Worm (Caenorhabditis elegans) whole organism, mixed stage, embryonic: ENCODE measurements around the gene srg-46.
A peak's percentile ranks its signal among the peaks of the same experiment; 100 is the strongest.

Experiments
- M03D4.4 ChIP-seq: sonication (generic microtip); optimal IDR thresholded peaks from 2 replicates; lab custom pipeline; 2017; ENCODE audit warnings: mild to moderate bottlenecking, missing genetic modification characterization, missing compliant biosample characterization
- bed-3 ChIP-seq: fragments of 200-800 bp; sonication (Bioruptor generic); optimal IDR thresholded peaks from 3 replicates; lab custom pipeline; 2018; ENCODE audit warnings: mild to moderate bottlenecking, missing genetic modification characterization, moderate library complexity, missing compliant biosample characterization
- ceh-39 ChIP-seq: fragments of 150-350 bp; optimal IDR thresholded peaks from 2 replicates; lab custom pipeline; 2014; ENCODE audit warnings: missing biosample characterization, missing genetic modification characterization
- ceh-43 ChIP-seq: fragments of 200-800 bp; sonication (Bioruptor generic); optimal IDR thresholded peaks from 2 replicates; lab custom pipeline; 2018; ENCODE audit warnings: mild to moderate bottlenecking, missing genetic modification characterization, moderate library complexity, missing compliant biosample characterization
- ceh-83 ChIP-seq: fragments of 200-800 bp; sonication (Bioruptor generic); optimal IDR thresholded peaks from 2 replicates; lab custom pipeline; 2018; ENCODE audit warnings: mild to moderate bottlenecking, missing genetic modification characterization, missing compliant biosample characterization
- ces-1 ChIP-seq: fragments of 150-350 bp; optimal IDR thresholded peaks from 2 replicates; lab custom pipeline; 2014; ENCODE audit warnings: missing biosample characterization, missing genetic modification reagents, missing genetic modification characterization
- cnd-1 ChIP-seq: fragments of 200-800 bp; sonication (Bioruptor generic); optimal IDR thresholded peaks from 2 replicates; lab custom pipeline; 2018; ENCODE audit warnings: mild to moderate bottlenecking, missing genetic modification characterization, missing compliant biosample characterization
- drap-1 ChIP-seq: fragments of 200-800 bp; sonication (Bioruptor generic); optimal IDR thresholded peaks from 3 replicates; lab custom pipeline; 2018; ENCODE audit warnings: mild to moderate bottlenecking, missing genetic modification characterization, missing compliant biosample characterization
- elt-3 ChIP-seq: fragments of 150-350 bp; optimal IDR thresholded peaks from 2 replicates; lab custom pipeline; 2014; ENCODE audit warnings: missing biosample characterization, missing genetic modification characterization
- flh-1 ChIP-seq: fragments of 200-800 bp; sonication (Bioruptor generic); optimal IDR thresholded peaks from 2 replicates; lab custom pipeline; 2018; ENCODE audit warnings: mild to moderate bottlenecking, missing genetic modification characterization, moderate library complexity, missing compliant biosample characterization
- ham-2 ChIP-seq: fragments of 200-800 bp; sonication (Bioruptor generic); optimal IDR thresholded peaks from 2 replicates; lab custom pipeline; 2018; ENCODE audit warnings: mild to moderate bottlenecking, missing genetic modification characterization, missing compliant biosample characterization
- hlh-1 ChIP-seq: fragments of 150-350 bp; optimal IDR thresholded peaks from 2 replicates; lab custom pipeline; 2014; ENCODE audit warnings: missing biosample characterization, missing genetic modification reagents, missing genetic modification characterization
- lin-13 ChIP-seq: fragments of 150-350 bp; optimal IDR thresholded peaks from 2 replicates; lab custom pipeline; 2014; ENCODE audit warnings: missing biosample characterization, missing genetic modification characterization
- lin-32 ChIP-seq: fragments of 200-800 bp; sonication (Bioruptor generic); optimal IDR thresholded peaks from 2 replicates; lab custom pipeline; 2018; ENCODE audit warnings: mild to moderate bottlenecking, missing genetic modification characterization, missing compliant biosample characterization
- lsy-2 ChIP-seq: fragments of 150-350 bp; optimal IDR thresholded peaks from 2 replicates; lab custom pipeline; 2014; ENCODE audit warnings: missing biosample characterization, missing genetic modification characterization
- mab-5 ChIP-seq: fragments of 150-350 bp; optimal IDR thresholded peaks from 2 replicates; lab custom pipeline; 2014; ENCODE audit warnings: missing biosample characterization, missing genetic modification characterization
- mep-1 ChIP-seq: fragments of 150-350 bp; optimal IDR thresholded peaks from 2 replicates; lab custom pipeline; 2017; ENCODE audit warnings: missing biosample characterization, missing genetic modification reagents, missing genetic modification characterization, inconsistent platforms
- mls-2 ChIP-seq: sonication (generic microtip); optimal IDR thresholded peaks from 2 replicates; lab custom pipeline; 2016; ENCODE audit warnings: mild to moderate bottlenecking, missing genetic modification characterization, moderate library complexity, missing compliant biosample characterization
- nhr-12 ChIP-seq: fragments of 150-350 bp; optimal IDR thresholded peaks from 2 replicates; lab custom pipeline; 2014; ENCODE audit warnings: missing biosample characterization, missing genetic modification characterization
- nhr-2 ChIP-seq: fragments of 150-350 bp; optimal IDR thresholded peaks from 2 replicates; lab custom pipeline; 2014; ENCODE audit warnings: missing biosample characterization, missing genetic modification characterization
- nhr-237 ChIP-seq: fragments of 150-350 bp; optimal IDR thresholded peaks from 2 replicates; lab custom pipeline; 2014; ENCODE audit warnings: missing biosample characterization, missing genetic modification characterization
- nhr-76 ChIP-seq: sonication (generic microtip); optimal IDR thresholded peaks from 2 replicates; lab custom pipeline; 2017; ENCODE audit warnings: missing biosample characterization, missing genetic modification characterization
- pha-4 ChIP-seq: fragments of 150-350 bp; optimal IDR thresholded peaks from 2 replicates; lab custom pipeline; 2018; ENCODE audit warnings: missing biosample characterization, missing genetic modification reagents, missing genetic modification characterization
- sem-2 ChIP-seq: fragments of 200-800 bp; sonication (Bioruptor generic); optimal IDR thresholded peaks from 2 replicates; lab custom pipeline; 2018; ENCODE audit warnings: mild to moderate bottlenecking, missing genetic modification characterization, missing compliant biosample characterization
- tbx-8 ChIP-seq: fragments of 200-800 bp; sonication (Bioruptor generic); optimal IDR thresholded peaks from 2 replicates; lab custom pipeline; 2018; ENCODE audit warnings: mild to moderate bottlenecking, missing genetic modification characterization, moderate library complexity, missing compliant biosample characterization
- unc-120 ChIP-seq: sonication (generic microtip); optimal IDR thresholded peaks from 2 replicates; lab custom pipeline; 2017; ENCODE audit warnings: missing genetic modification characterization, missing compliant biosample characterization; ENCODE audit not compliant: poor library complexity, severe bottlenecking
- unc-39 ChIP-seq: fragments of 150-350 bp; optimal IDR thresholded peaks from 2 replicates; lab custom pipeline; 2014; ENCODE audit warnings: missing biosample characterization, missing genetic modification characterization
- unc-62 ChIP-seq: fragments of 150-350 bp; optimal IDR thresholded peaks from 2 replicates; lab custom pipeline; 2014; ENCODE audit warnings: missing biosample characterization, missing genetic modification reagents, missing genetic modification characterization
- zip-8 ChIP-seq: fragments of 150-350 bp; optimal IDR thresholded peaks from 2 replicates; lab custom pipeline; 2014; ENCODE audit warnings: missing biosample characterization, missing genetic modification characterization
- ztf-11 ChIP-seq: fragments of 150-350 bp; optimal IDR thresholded peaks from 2 replicates; lab custom pipeline; 2014; ENCODE audit warnings: missing biosample characterization, missing genetic modification characterization

srg-46 gene

DNA sequence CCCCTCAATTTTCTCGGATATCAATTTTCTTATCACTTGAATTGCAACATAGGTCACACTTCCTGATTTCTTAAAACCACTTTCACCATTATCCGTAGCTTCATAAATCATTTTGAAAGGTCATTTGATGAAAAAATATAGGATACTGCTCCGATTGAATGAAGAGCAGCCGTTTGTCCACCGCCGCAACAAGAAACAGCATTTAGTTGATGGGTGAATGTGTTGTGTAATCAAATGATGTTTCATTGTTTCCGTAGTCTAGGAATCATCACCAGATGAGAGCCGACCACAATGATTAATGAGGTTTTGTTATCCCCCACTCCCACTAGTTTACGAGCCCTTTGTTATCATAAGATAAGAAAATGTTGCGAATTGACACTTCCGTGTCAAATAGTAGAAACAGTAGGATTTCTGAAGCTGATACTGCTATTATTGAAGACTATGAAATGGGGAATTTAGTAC is 17.6 kb upstream of the srg-46 start, which contains the start of gene twk-43:
Gene twk-43, plus strand, starts transcription at position 412 of the 462 bp plus-strand sequence.
- TF ChIP-seq mab-5 (peak; percentile 71), ztf-11 (tag; lab: Kevin White, UChicago) (no peak), unc-62 (GFP tag; lab: Kevin White, UChicago) (peak; percentile 82), nhr-2 (no peak), tbx-8 (GFP tag; lab: Kevin White, UChicago) (no peak)

DNA sequence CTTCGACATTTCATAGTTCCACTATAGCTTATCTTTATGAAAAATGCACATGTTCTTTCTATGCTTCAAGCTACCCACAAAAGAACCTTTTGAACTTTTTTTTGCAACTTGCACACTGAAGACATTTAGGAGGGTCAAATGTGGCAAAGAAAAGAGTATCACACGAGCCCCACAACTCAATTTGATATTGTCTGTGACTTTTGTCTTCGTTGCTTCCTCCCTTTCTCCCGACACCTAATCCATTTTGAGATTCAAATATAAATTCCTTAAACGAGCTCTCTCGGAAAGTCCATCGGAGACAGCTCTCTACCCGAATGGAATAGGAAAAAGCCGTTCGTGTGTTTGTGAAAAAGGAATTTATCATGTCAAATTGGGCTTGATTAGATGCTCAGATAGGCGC is 13.2 kb upstream of the srg-46 start:
- TF ChIP-seq ceh-43 (GFP tag; lab: Kevin White, UChicago) (no peak), nhr-76 (tag; lab: Kevin White, UChicago) (no peak), sem-2 (no peak), lin-32 (GFP tag; lab: Kevin White, UChicago) (no peak), unc-39 (no peak), nhr-12 (no peak), ces-1 (GFP tag; lab: Kevin White, UChicago) (no peak), zip-8 (tag; lab: Kevin White, UChicago) (no peak), M03D4.4 (no peak), elt-3 (tag; lab: Kevin White, UChicago) (no peak), ceh-39 (no peak), lsy-2 (no peak), mab-5 (no peak), bed-3 (GFP tag; lab: Kevin White, UChicago) (no peak), nhr-2 (no peak), lin-13 (tag; lab: Kevin White, UChicago) (no peak)

DNA sequence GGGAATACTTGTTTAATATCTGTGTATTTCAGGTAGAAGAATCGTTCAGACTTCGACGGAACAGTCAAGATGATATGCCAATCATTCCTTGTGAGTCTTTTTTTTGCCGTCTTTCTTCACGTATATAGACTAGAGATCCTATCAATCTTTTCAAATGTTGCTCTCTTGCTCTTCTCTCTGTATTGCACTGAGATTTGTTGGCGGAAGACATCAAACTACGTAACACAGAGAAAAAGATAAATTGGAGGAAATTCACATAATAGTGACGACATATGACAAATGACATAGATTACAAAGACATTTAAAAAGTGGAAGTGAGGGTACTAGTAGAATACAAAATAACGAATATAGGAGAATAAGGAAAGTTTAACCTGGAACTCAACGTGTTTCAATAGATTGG is 11.7 kb upstream of the srg-46 start:
- TF ChIP-seq bed-3 (GFP tag; lab: Kevin White, UChicago) (no peak), pha-4 (tag; lab: Kevin White, UChicago) (no peak), unc-62 (GFP tag; lab: Kevin White, UChicago) (peak; percentile 9)
- TF ChIP-seq, all 35 proteins: peak for 1

DNA sequence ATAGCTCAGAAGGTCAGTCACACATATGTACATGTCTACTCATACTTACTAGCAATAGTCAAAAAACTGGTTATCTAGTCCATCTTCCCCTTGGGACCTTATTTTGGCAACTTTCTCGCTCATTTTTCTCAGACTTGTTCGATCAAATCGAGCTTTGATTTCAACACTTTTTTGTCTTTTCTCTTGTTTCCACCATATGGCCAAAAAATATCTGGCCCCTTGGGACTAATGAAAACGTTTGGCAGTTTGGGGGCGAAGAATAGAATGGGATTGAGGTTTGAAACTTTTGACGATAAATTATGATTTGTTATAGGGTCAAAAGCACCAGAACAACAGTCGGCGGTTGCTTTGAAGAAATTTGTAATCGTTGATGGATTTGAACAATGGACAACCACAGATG is 11.1 kb upstream of the srg-46 start:
- TF ChIP-seq unc-62 (GFP tag; lab: Kevin White, UChicago) (no peak), M03D4.4 (no peak), sem-2 (no peak), mab-5 (no peak), cnd-1 (no peak), drap-1 (GFP tag; lab: Kevin White, UChicago) (no peak), nhr-2 (no peak), lin-32 (GFP tag; lab: Kevin White, UChicago) (no peak), nhr-12 (no peak), ztf-11 (tag; lab: Kevin White, UChicago) (no peak), unc-39 (no peak), bed-3 (GFP tag; lab: Kevin White, UChicago) (no peak), flh-1 (GFP tag; lab: Kevin White, UChicago) (no peak), ham-2 (no peak), mep-1 (no peak), nhr-237 (tag; lab: Kevin White, UChicago) (no peak), hlh-1 (tag; lab: Kevin White, UChicago) (no peak), pha-4 (tag; lab: Kevin White, UChicago) (no peak), ceh-43 (GFP tag; lab: Kevin White, UChicago) (no peak), ceh-39 (no peak)

- TF ChIP-seq M03D4.4 (no peak), unc-39 (no peak), ceh-83 (no peak), nhr-12 (no peak), pha-4 (tag; lab: Kevin White, UChicago) (no peak), mls-2 (tag; lab: Kevin White, UChicago) (no peak), drap-1 (GFP tag; lab: Kevin White, UChicago) (no peak), flh-1 (GFP tag; lab: Kevin White, UChicago) (no peak), hlh-1 (tag; lab: Kevin White, UChicago) (no peak), zip-8 (tag; lab: Kevin White, UChicago) (no peak), nhr-76 (tag; lab: Kevin White, UChicago) (no peak), ztf-11 (tag; lab: Kevin White, UChicago) (no peak), ceh-43 (GFP tag; lab: Kevin White, UChicago) (no peak)
Measured at ce11 chrV:13356210-13356609, 7.3 kb upstream of the srg-46 start.

- TF ChIP-seq nhr-237 (tag; lab: Kevin White, UChicago): no peak
- TF ChIP-seq ceh-43 (GFP tag; lab: Kevin White, UChicago): no peak
- no peak for TF ChIP-seq tbx-8 (GFP tag; lab: Kevin White, UChicago)
- TF ChIP-seq unc-120: no peak
Measured at ce11 chrV:13357652-13358281, 5.7 kb upstream of the srg-46 start, which contains the start of gene F32H5.1. F32H5.1 (minus strand) TSS chrV:13358037.
